Worm (Caenorhabditis elegans) whole organism, L2 larva: ENCODE measurements around the gene nhr-119.
A peak's percentile ranks its signal among the peaks of the same experiment; 100 is the strongest.

ENCODE experiments used
- C34F6.9 ChIP-seq: fragments of 150-350 bp; optimal IDR thresholded peaks from 2 replicates; lab custom pipeline; 2014; ENCODE audit warnings: missing biosample characterization, missing genetic modification characterization
- F13H6.1 ChIP-seq: sonication (generic microtip); optimal IDR thresholded peaks from 2 replicates; lab custom pipeline; 2016; ENCODE audit warnings: missing genetic modification characterization, missing compliant biosample characterization
- R02D3.7 ChIP-seq: fragments of 150-350 bp; optimal IDR thresholded peaks from 2 replicates; lab custom pipeline; 2014; ENCODE audit warnings: missing biosample characterization, missing genetic modification characterization
- Y55F3AM.14 ChIP-seq: fragments of 200-800 bp; sonication (Bioruptor generic); optimal IDR thresholded peaks from 2 replicates; lab custom pipeline; 2018; ENCODE audit warnings: mild to moderate bottlenecking, missing genetic modification characterization, missing compliant biosample characterization
- ZK546.5 ChIP-seq: sonication (generic microtip); optimal IDR thresholded peaks from 2 replicates; lab custom pipeline; 2017; ENCODE audit warnings: missing biosample characterization, missing genetic modification characterization
- alr-1 ChIP-seq: fragments of 150-350 bp; optimal IDR thresholded peaks from 2 replicates; lab custom pipeline; 2014; ENCODE audit warnings: missing biosample characterization, missing genetic modification characterization
- aly-2 ChIP-seq: fragments of 150-350 bp; optimal IDR thresholded peaks from 2 replicates; lab custom pipeline; 2014; ENCODE audit warnings: missing biosample characterization, missing genetic modification characterization
- blmp-1 ChIP-seq: sonication (generic microtip); optimal IDR thresholded peaks from 2 replicates; lab custom pipeline; 2017; ENCODE audit warnings: missing genetic modification characterization, mild to moderate bottlenecking, missing compliant biosample characterization, antibody characterized with exemption, moderate library complexity; ENCODE audit not compliant: insufficient read depth
- ceh-16 ChIP-seq: fragments of 150-350 bp; optimal IDR thresholded peaks from 2 replicates; lab custom pipeline; 2014; ENCODE audit warnings: missing biosample characterization, missing genetic modification characterization
- ceh-82 ChIP-seq: fragments of 150-350 bp; optimal IDR thresholded peaks from 2 replicates; lab custom pipeline; 2014; ENCODE audit warnings: missing biosample characterization, missing genetic modification characterization
- crh-2 ChIP-seq: sonication (generic microtip); optimal IDR thresholded peaks from 2 replicates; lab custom pipeline; 2017; ENCODE audit warnings: missing biosample characterization, missing genetic modification characterization
- dmd-4 ChIP-seq: sonication (generic microtip); optimal IDR thresholded peaks from 2 replicates; lab custom pipeline; 2017; ENCODE audit warnings: missing biosample characterization, missing genetic modification characterization
- elt-3 ChIP-seq: sonication (generic microtip); optimal IDR thresholded peaks from 2 replicates; lab custom pipeline; 2017; ENCODE audit warnings: missing biosample characterization, missing genetic modification characterization
- fos-1 ChIP-seq: fragments of 150-350 bp; optimal IDR thresholded peaks from 2 replicates; lab custom pipeline; 2014; ENCODE audit warnings: missing biosample characterization, missing genetic modification characterization
- gmeb-1 ChIP-seq: fragments of 150-350 bp; optimal IDR thresholded peaks from 2 replicates; lab custom pipeline; 2014; ENCODE audit warnings: missing biosample characterization, missing genetic modification characterization
- lin-13 ChIP-seq: fragments of 150-350 bp; optimal IDR thresholded peaks from 2 replicates; lab custom pipeline; 2014; ENCODE audit warnings: missing biosample characterization, missing genetic modification reagents, missing genetic modification characterization
- lin-39 ChIP-seq: fragments of 150-350 bp; optimal IDR thresholded peaks from 2 replicates; lab custom pipeline; 2014; ENCODE audit warnings: missing biosample characterization, missing genetic modification reagents, missing genetic modification characterization
- mbf-1 ChIP-seq: sonication (generic microtip); optimal IDR thresholded peaks from 2 replicates; lab custom pipeline; 2017; ENCODE audit warnings: missing biosample characterization, missing genetic modification characterization
- nhr-12 ChIP-seq: fragments of 150-350 bp; optimal IDR thresholded peaks from 2 replicates; lab custom pipeline; 2014; ENCODE audit warnings: missing biosample characterization, missing genetic modification characterization
- nhr-129 ChIP-seq: fragments of 150-350 bp; optimal IDR thresholded peaks from 2 replicates; lab custom pipeline; 2014; ENCODE audit warnings: missing biosample characterization, missing genetic modification characterization
- nhr-21 ChIP-seq: fragments of 150-350 bp; optimal IDR thresholded peaks from 2 replicates; lab custom pipeline; 2014; ENCODE audit warnings: missing biosample characterization, missing genetic modification characterization
- nhr-23 ChIP-seq: fragments of 150-350 bp; optimal IDR thresholded peaks from 2 replicates; lab custom pipeline; 2014; ENCODE audit warnings: missing biosample characterization, missing genetic modification reagents, missing genetic modification characterization
- nhr-237 ChIP-seq: fragments of 150-350 bp; optimal IDR thresholded peaks from 2 replicates; lab custom pipeline; 2014; ENCODE audit warnings: missing biosample characterization, missing genetic modification characterization
- nhr-25 ChIP-seq: fragments of 150-350 bp; sonication (generic microtip); optimal IDR thresholded peaks from 3 replicates; lab custom pipeline; 2014; ENCODE audit warnings: missing biosample characterization, missing genetic modification characterization
- nhr-6 ChIP-seq: fragments of 150-350 bp; optimal IDR thresholded peaks from 2 replicates; lab custom pipeline; 2014; ENCODE audit warnings: missing biosample characterization, missing genetic modification characterization
- sem-4 ChIP-seq: fragments of 150-350 bp; optimal IDR thresholded peaks from 2 replicates; lab custom pipeline; 2014; ENCODE audit warnings: missing biosample characterization, missing genetic modification reagents, missing genetic modification characterization
- skn-1 ChIP-seq: sonication (generic microtip); optimal IDR thresholded peaks from 2 replicates; lab custom pipeline; 2017; ENCODE audit warnings: missing biosample characterization, missing genetic modification characterization
- sma-3 ChIP-seq: sonication (generic microtip); optimal IDR thresholded peaks from 2 replicates; lab custom pipeline; 2016; ENCODE audit warnings: missing genetic modification reagents, missing genetic modification characterization, missing compliant biosample characterization
- sma-9 ChIP-seq, 2 experiments: fragments of 150-350 bp in 1 of 2; sonication (generic microtip) in 1 of 2; optimal IDR thresholded peaks; 2 replicates each; lab custom pipeline; 2014 to 2016; ENCODE audit warnings: missing genetic modification characterization in 2 of 2, mild to moderate bottlenecking in 1 of 2, missing biosample characterization in 1 of 2, missing compliant biosample characterization in 1 of 2, missing genetic modification reagents in 1 of 2, moderate library complexity in 1 of 2
- unc-39 ChIP-seq: fragments of 150-350 bp; optimal IDR thresholded peaks from 2 replicates; lab custom pipeline; 2014; ENCODE audit warnings: missing biosample characterization, missing genetic modification characterization
- unc-55 ChIP-seq: fragments of 150-350 bp; sonication (generic microtip); optimal IDR thresholded peaks from 3 replicates; lab custom pipeline; 2014; ENCODE audit warnings: missing biosample characterization, missing genetic modification reagents, missing genetic modification characterization
- unc-62 ChIP-seq: fragments of 150-350 bp; optimal IDR thresholded peaks from 2 replicates; lab custom pipeline; 2014; ENCODE audit warnings: missing biosample characterization, missing genetic modification reagents, missing genetic modification characterization
- ztf-1 ChIP-seq: fragments of 200-800 bp; sonication (Bioruptor generic); conservative IDR thresholded peaks from 2 replicates; pipeline ENCODE4 v1.3.6; 2022; ENCODE audit warnings: missing genetic modification characterization, missing compliant biosample characterization
- ztf-11 ChIP-seq: sonication (generic microtip); optimal IDR thresholded peaks from 2 replicates; lab custom pipeline; 2017; ENCODE audit warnings: missing biosample characterization, missing genetic modification characterization
- ztf-4 ChIP-seq: fragments of 150-350 bp; optimal IDR thresholded peaks from 2 replicates; lab custom pipeline; 2014; ENCODE audit warnings: missing biosample characterization, missing genetic modification characterization

The nhr-119 gene

DNA sequence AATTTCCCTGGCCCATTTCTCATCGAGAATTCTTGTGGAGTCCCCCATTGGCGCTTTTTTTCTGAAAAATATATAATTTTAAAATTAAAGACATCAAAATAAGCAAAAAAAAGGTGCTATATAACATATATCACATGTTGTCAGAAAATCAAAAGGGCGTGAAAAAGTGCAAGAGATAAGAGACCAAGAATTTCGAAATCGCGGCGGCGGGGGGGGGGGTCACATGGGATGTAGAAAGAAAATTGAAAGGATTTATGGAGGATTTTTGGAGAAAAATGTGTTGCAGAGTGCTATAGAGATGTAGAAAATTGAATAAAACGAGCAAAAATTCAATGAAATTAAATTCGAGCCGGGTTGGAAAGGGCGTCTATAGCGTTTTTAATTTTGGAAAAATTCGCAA is 30.8 kb upstream of the nhr-119 start, which contains the start of gene K12H6.6:
Gene K12H6.6, minus strand, starts transcription at position 61 of the 400 bp plus-strand sequence.
- TF ChIP-seq aly-2 (tag; lab: Kevin White, UChicago) (no peak), sma-3 (GFP tag; lab: Kevin White, UChicago) (no peak), C34F6.9 (tag; lab: Kevin White, UChicago) (peak; percentile 14), blmp-1 (tag; lab: Kevin White, UChicago) (no peak)
- TF ChIP-seq, all 48 proteins: peak for 1

DNA sequence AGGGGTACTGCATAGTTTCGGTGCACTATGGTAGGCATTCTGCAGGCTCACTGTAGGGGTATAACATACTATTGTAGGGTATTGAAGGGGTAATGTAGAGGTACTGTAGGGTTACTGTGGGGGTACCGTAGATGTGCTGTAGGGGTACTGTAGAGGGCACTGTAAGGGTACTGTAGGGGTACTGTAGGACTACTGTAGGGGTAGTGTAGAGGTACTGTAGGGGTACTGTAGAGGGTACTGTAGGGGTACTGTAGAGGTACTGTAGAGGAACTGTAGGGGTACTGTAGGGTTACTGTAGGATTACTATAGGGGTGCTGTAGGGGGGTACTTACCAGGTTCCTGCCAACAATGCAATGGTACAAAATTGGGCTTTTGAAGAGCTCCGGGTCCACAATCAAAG is 29.7 kb upstream of the nhr-119 start:
- TF ChIP-seq ZK546.5 (tag; lab: Kevin White, UChicago) (no peak), fos-1 (tag; lab: Kevin White, UChicago) (no peak), nhr-21 (tag; lab: Kevin White, UChicago) (no peak), ztf-4 (tag; lab: Kevin White, UChicago) (no peak), nhr-237 (tag; lab: Kevin White, UChicago) (no peak), skn-1 (no peak), nhr-23 (tag; lab: Kevin White, UChicago) (no peak), elt-3 (no peak), nhr-6 (tag; lab: Kevin White, UChicago) (no peak), Y55F3AM.14 (GFP tag; lab: Kevin White, UChicago) (no peak)

DNA sequence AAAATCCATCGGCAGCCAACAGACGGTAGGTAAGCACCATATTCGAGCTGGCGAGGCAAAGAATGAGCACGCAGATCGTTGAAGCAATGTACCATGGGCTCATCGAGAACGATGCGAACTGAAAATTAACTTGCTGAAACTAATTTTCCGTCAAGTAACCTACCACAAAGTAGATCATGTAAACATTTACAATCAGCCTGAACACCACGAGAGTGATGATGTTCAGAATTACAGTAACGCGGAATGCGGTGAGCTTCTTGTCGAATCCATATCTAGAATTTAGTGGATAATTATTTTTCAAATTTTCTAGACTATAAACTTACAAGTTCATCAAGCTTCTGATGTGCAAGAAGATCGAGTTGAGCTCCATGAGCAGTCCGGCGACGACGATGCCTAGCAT is 29.1 kb upstream of the nhr-119 start:
- no peak for TF ChIP-seq C34F6.9 (tag; lab: Kevin White, UChicago)

DNA sequence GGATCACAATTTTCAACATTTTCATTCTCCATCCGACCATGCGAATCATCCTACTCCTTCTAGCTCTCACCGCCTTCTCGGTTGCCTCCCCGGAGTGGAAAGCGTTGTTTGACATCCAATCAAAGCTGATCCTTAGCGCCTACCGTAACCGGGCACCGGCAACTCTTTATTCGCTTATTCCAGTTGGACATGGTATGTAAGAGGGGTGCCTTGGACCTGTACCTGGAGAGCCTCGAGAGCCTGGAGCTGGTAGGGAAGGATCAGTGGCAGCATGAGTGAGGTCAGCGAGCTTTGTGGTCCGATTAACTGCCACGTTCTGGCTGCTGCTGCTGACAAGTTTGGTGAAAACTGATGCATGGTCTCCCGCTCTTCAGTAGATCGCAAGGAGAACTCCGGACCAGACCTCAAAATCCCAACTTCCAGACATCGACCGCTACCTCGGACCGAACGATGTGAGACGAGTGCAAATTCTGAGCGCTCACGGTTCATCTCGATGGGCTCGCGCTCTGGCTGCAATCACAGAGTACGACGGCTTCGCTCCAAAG is 27.5 kb upstream of the nhr-119 start, which contains the start of gene K12H6.8:
Gene K12H6.8, plus strand, starts transcription at position 38 of the 545 bp plus-strand sequence.
- TF ChIP-seq ceh-82 (tag; lab: Kevin White, UChicago) (no peak), lin-13 (GFP tag; lab: Kevin White, UChicago) (no peak), sma-9 (GFP tag; optimal IDR thresholded peaks at IDR 0.05; lab: Kevin White, UChicago) (no peak), sma-9 (tag; optimal IDR thresholded peaks at IDR 0.05; lab: Kevin White, UChicago) (no peak), ZK546.5 (tag; lab: Kevin White, UChicago) (no peak), nhr-12 (tag; lab: Kevin White, UChicago) (no peak), C34F6.9 (tag; lab: Kevin White, UChicago) (no peak), lin-39 (no peak), nhr-21 (tag; lab: Kevin White, UChicago) (no peak), R02D3.7 (tag; lab: Kevin White, UChicago) (no peak), nhr-129 (tag; lab: Kevin White, UChicago) (no peak), mbf-1 (tag; lab: Kevin White, UChicago) (no peak), gmeb-1 (tag; lab: Kevin White, UChicago) (no peak), F13H6.1 (tag; lab: Kevin White, UChicago) (no peak), ztf-4 (tag; lab: Kevin White, UChicago) (no peak)

DNA sequence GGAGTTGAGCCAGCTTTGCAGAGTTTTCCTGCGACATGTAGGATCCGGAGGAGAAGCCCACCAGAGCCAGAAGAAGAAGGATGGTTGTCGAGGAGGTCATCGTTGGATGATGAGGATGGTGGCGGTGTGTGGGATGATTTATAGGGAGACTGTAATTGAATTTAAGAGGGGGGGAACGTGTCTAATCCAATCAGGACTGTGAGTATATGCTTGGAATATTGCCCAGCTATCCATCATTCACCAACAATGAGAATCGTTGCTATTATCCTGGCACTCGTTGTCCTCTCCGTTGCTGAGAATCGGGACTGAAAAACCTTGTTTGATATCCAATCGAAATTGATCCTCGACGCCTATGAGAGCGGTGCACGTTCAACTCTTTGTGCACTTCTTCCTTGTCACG is 25.7 kb upstream of the nhr-119 start, which contains the start of gene K12H6.5:
Gene K12H6.5, minus strand, starts transcription at position 101 of the 400 bp plus-strand sequence.
- TF ChIP-seq crh-2: no peak
- no peak for TF ChIP-seq nhr-25
- no peak for TF ChIP-seq aly-2 (tag; lab: Kevin White, UChicago)
- TF ChIP-seq dmd-4 (tag; lab: Kevin White, UChicago): no peak
- TF ChIP-seq sma-3 (GFP tag; lab: Kevin White, UChicago): no peak
- TF ChIP-seq unc-55 (GFP tag; lab: Kevin White, UChicago): no peak
- TF ChIP-seq nhr-23 (tag; lab: Kevin White, UChicago): no peak
- no peak for TF ChIP-seq lin-13 (GFP tag; lab: Kevin White, UChicago)
- no peak for TF ChIP-seq ztf-1 (GFP tag; lab: Robert Waterston, UW)
- TF ChIP-seq unc-39 (tag; lab: Kevin White, UChicago): no peak
- TF ChIP-seq ztf-11 (tag; lab: Kevin White, UChicago): no peak
- TF ChIP-seq mbf-1 (tag; lab: Kevin White, UChicago): no peak
- no peak for TF ChIP-seq blmp-1 (tag; lab: Kevin White, UChicago)
- no peak for TF ChIP-seq alr-1
- TF ChIP-seq skn-1: no peak
- TF ChIP-seq R02D3.7 (tag; lab: Kevin White, UChicago): no peak
- TF ChIP-seq sem-4 (tag; lab: Kevin White, UChicago): no peak
- TF ChIP-seq ceh-16 (tag; lab: Kevin White, UChicago): no peak
- no peak for TF ChIP-seq unc-62 (GFP tag; lab: Kevin White, UChicago)
- no peak for TF ChIP-seq lin-39
